Worm (Caenorhabditis elegans): ENCODE results near the gene Y54G11A.4.
"Not testable (repeated sequence)": the region's sequence is repeated elsewhere in the genome, so short reads cannot be mapped to it uniquely, and the experiment has no call there.

The Y54G11A.4 gene

ce11 chrII:14299254-14299759, 6.7 kb downstream of the Y54G11A.4 start:
- TF ChIP-seq tra-4 (tag; optimal IDR thresholded peaks at IDR 0.05) = no peak
- TF ChIP-seq hnd-1 (tag; optimal IDR thresholded peaks at IDR 0.05) = no peak
- no peak for TF ChIP-seq flt-1 (GFP tag; IDR thresholded peaks at IDR 0.05)
- TF ChIP-seq pes-1 (GFP tag; IDR thresholded peaks at IDR 0.05) = no peak
- no peak for TF ChIP-seq hmg-4 (GFP tag; optimal IDR thresholded peaks at IDR 0.05)
- no peak for TF ChIP-seq ama-1 (optimal IDR thresholded peaks at IDR 0.05)
- no peak for TF ChIP-seq B0310.2 (tag; optimal IDR thresholded peaks at IDR 0.05)
- no peak for TF ChIP-seq ets-7 (tag; optimal IDR thresholded peaks at IDR 0.05)
- no peak for TF ChIP-seq ceh-13 (GFP tag; optimal IDR thresholded peaks at IDR 0.05)
- TF ChIP-seq aly-1 (tag; optimal IDR thresholded peaks at IDR 0.05) = no peak
- no peak for TF ChIP-seq tbx-11 (GFP tag; IDR thresholded peaks at IDR 0.05)
- TF ChIP-seq scrt-1 (GFP tag; IDR thresholded peaks at IDR 0.05) = no peak
- no peak for TF ChIP-seq ceh-36 (tag; optimal IDR thresholded peaks at IDR 0.05)
- TF ChIP-seq sea-1 (GFP tag; conservative IDR thresholded peaks at IDR 0.05) = no peak

ce11 chrII:14301927-14302326, 9.3 kb downstream of the Y54G11A.4 start, which contains the start of gene ctl-2:
ctl-2 (minus strand) TSS chrII:14302027.
- not testable (repeated sequence) for TF ChIP-seq aly-1 (tag; optimal IDR thresholded peaks at IDR 0.05); ceh-36 (tag; optimal IDR thresholded peaks at IDR 0.05); flt-1 (GFP tag; IDR thresholded peaks at IDR 0.05)

DNA sequence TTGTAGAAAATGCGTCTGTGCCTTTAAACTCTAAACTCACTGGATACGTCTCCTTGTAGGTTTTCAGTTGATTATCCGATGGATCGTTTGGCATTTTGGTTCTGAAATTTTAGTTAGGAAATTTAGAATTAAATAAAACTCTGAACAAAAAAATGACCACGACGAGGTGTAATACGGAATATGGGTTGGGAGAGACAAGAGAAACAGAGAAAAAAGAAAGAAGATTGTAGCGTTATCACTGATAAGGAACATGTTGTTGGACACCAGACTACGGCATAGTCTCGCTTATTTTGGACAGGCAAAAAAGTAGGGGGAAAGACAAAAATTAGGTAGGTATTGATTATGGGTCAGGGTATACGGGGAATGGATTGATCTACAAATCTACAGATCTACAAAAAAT, 13.5 kb downstream of the Y54G11A.4 start, which contains the start of gene ctl-1:
Gene ctl-1 (minus strand): TSS at position 101 of the 400 bp plus-strand sequence.
- TF ChIP-seq ceh-36 (tag; optimal IDR thresholded peaks at IDR 0.05); hnd-1 (tag; optimal IDR thresholded peaks at IDR 0.05); tbx-37 (GFP tag; conservative IDR thresholded peaks at IDR 0.05): not testable (repeated sequence)

DNA sequence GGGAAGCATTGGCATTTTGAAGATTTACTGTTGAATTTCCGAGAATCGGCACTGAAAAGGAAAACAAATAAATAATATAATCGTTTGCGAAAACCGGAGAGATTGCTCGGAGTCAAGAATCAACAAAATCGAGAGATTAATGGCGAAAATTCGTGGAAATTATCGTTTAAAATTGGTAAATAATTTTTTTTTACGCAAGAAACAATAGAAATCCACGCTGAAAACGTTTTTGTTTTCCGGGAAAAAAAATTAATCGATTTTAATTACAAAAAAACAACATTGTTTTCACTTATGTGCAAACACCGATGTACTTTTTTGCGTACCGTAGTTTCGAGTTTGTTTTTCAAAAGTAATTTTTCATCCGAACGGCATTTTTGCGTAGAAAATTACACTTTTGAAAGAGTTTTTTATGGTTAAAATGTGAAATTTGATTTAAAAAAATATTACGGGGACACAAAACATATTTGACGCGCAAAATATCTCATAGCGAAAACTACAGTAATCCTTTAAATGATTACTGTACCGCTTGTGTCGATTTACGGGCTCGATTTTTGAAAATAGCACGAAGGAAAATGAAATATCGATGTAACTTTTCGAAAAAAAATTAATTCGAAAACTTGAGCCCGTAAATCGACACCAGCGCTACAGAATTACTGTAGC, 18.2 kb downstream of the Y54G11A.4 start, which contains the start of gene ctl-3:
Gene ctl-3 (minus strand): TSS at position 51 of the 660 bp plus-strand sequence.
- TF ChIP-seq hmbx-1 (tag; optimal IDR thresholded peaks at IDR 0.05) (no peak), tbx-37 (GFP tag; conservative IDR thresholded peaks at IDR 0.05) (no peak), sea-1 (GFP tag; conservative IDR thresholded peaks at IDR 0.05) (no peak), tra-4 (tag; optimal IDR thresholded peaks at IDR 0.05) (no peak), flt-1 (GFP tag; IDR thresholded peaks at IDR 0.05) (no peak), ceh-36 (tag; optimal IDR thresholded peaks at IDR 0.05) (no peak), hmg-4 (GFP tag; optimal IDR thresholded peaks at IDR 0.05) (no peak), ets-7 (tag; optimal IDR thresholded peaks at IDR 0.05) (no peak), F13C5.2 (tag; optimal IDR thresholded peaks at IDR 0.05) (no peak), tbx-11 (GFP tag; IDR thresholded peaks at IDR 0.05) (no peak), aly-1 (tag; optimal IDR thresholded peaks at IDR 0.05) (no peak)

- TF ChIP-seq tbx-37 (GFP tag; conservative IDR thresholded peaks at IDR 0.05) = no peak
- TF ChIP-seq hmbx-1 (tag; optimal IDR thresholded peaks at IDR 0.05) = no peak
- TF ChIP-seq ceh-36 (tag; optimal IDR thresholded peaks at IDR 0.05) = no peak
- TF ChIP-seq sea-1 (GFP tag; conservative IDR thresholded peaks at IDR 0.05) = no peak
- TF ChIP-seq ceh-13 (GFP tag; optimal IDR thresholded peaks at IDR 0.05) = no peak
- no peak for TF ChIP-seq ets-7 (tag; optimal IDR thresholded peaks at IDR 0.05)
Observed at ce11 chrII:14311537-14311936, 18.9 kb downstream of the Y54G11A.4 start.

DNA sequence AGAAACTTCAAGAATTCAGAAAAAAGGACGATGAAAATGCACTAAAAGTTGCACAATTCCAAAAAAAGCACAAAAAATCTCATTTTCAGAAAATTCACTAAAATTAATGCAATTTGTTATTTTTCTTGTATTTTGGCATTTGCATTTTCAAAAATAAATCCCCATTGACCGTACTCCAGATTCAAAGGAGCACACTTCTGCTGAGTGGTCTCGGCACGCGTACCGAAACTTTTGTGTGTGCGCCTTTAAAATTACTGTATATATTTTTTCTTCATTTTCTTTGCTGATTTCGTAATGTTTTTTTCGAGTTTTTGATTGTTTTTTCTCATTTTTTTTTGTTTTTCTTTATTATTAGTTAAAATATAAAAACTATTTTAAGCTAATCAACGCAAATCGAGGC, 19.6 kb downstream of the Y54G11A.4 start:
- TF ChIP-seq tbx-11 (GFP tag; IDR thresholded peaks at IDR 0.05) = no peak
- no peak for TF ChIP-seq flt-1 (GFP tag; IDR thresholded peaks at IDR 0.05)
- no peak for TF ChIP-seq pes-1 (GFP tag; IDR thresholded peaks at IDR 0.05)
- TF ChIP-seq ceh-36 (tag; optimal IDR thresholded peaks at IDR 0.05) = no peak
- TF ChIP-seq B0310.2 (tag; optimal IDR thresholded peaks at IDR 0.05) = no peak
- no peak for TF ChIP-seq ets-7 (tag; optimal IDR thresholded peaks at IDR 0.05)
- TF ChIP-seq hmg-4 (GFP tag; optimal IDR thresholded peaks at IDR 0.05) = no peak
- TF ChIP-seq F13C5.2 (tag; optimal IDR thresholded peaks at IDR 0.05) = no peak
- no peak for TF ChIP-seq hmbx-1 (tag; optimal IDR thresholded peaks at IDR 0.05)
- no peak for TF ChIP-seq ceh-13 (GFP tag; optimal IDR thresholded peaks at IDR 0.05)
- TF ChIP-seq tbx-37 (GFP tag; conservative IDR thresholded peaks at IDR 0.05) = no peak
- TF ChIP-seq aly-1 (tag; optimal IDR thresholded peaks at IDR 0.05) = no peak
- no peak for TF ChIP-seq ama-1 (optimal IDR thresholded peaks at IDR 0.05)
- no peak for TF ChIP-seq scrt-1 (GFP tag; IDR thresholded peaks at IDR 0.05)

DNA sequence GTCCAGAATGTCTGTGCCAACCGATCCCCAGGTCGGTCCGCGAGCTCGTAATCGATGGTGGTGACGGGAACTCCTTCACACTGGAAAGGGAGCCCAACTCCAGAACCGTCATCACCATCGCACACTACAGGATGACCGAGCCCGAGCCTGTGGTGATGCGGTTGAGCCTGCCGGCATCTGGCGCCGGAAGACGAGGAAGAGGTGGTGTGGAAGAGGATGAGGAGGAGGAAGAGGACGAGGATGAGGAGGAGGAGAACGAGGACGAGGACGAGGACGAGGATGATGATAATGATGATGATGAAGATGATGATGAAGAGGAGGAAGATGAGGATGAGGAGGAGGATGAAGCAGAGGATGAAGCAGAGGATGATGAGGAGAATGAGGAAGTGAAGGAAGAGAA, 25.4 kb downstream of the Y54G11A.4 start, which contains the start of gene Y54G11A.14:
Gene Y54G11A.14 (plus strand): TSS at position 132 of the 400 bp plus-strand sequence.
- no peak for TF ChIP-seq hnd-1 (tag; optimal IDR thresholded peaks at IDR 0.05)
- no peak for TF ChIP-seq tbx-11 (GFP tag; IDR thresholded peaks at IDR 0.05)
- TF ChIP-seq tbx-37 (GFP tag; conservative IDR thresholded peaks at IDR 0.05) = no peak
- TF ChIP-seq F13C5.2 (tag; optimal IDR thresholded peaks at IDR 0.05) = no peak
- TF ChIP-seq pes-1 (GFP tag; IDR thresholded peaks at IDR 0.05) = no peak
- TF ChIP-seq flt-1 (GFP tag; IDR thresholded peaks at IDR 0.05) = no peak
- no peak for TF ChIP-seq ama-1 (optimal IDR thresholded peaks at IDR 0.05)
- no peak for TF ChIP-seq aly-1 (tag; optimal IDR thresholded peaks at IDR 0.05)
- no peak for TF ChIP-seq tra-4 (tag; optimal IDR thresholded peaks at IDR 0.05)
- no peak for TF ChIP-seq ceh-36 (tag; optimal IDR thresholded peaks at IDR 0.05)
- TF ChIP-seq scrt-1 (GFP tag; IDR thresholded peaks at IDR 0.05) = no peak
- no peak for TF ChIP-seq hmg-4 (GFP tag; optimal IDR thresholded peaks at IDR 0.05)
- TF ChIP-seq B0310.2 (tag; optimal IDR thresholded peaks at IDR 0.05) = no peak
- no peak for TF ChIP-seq hmbx-1 (tag; optimal IDR thresholded peaks at IDR 0.05)
- no peak for TF ChIP-seq ets-7 (tag; optimal IDR thresholded peaks at IDR 0.05)
- no peak for TF ChIP-seq sea-1 (GFP tag; conservative IDR thresholded peaks at IDR 0.05)
- TF ChIP-seq ceh-13 (GFP tag; optimal IDR thresholded peaks at IDR 0.05) = no peak
